Worm (Caenorhabditis elegans): ENCODE data around the gene nucl-1.

Gene nucl-1

ce11 chrIV:8266024-8266949 lies 23.0 kb downstream of the nucl-1 start (continued):
- no peak for TF ChIP-seq attf-3 (GFP tag; conservative IDR thresholded peaks at IDR 0.05)
- no peak for TF ChIP-seq nhr-120 (GFP tag; IDR thresholded peaks at IDR 0.05)
- TF ChIP-seq nhr-80 (tag; optimal IDR thresholded peaks at IDR 0.05): peak; percentile 76
- peak; percentile 36 for TF ChIP-seq tlf-1 (GFP tag; optimal IDR thresholded peaks at IDR 0.05)
- no peak for TF ChIP-seq fkh-3 (tag; optimal IDR thresholded peaks at IDR 0.05)
- no peak for TF ChIP-seq dox-1 (GFP tag; IDR thresholded peaks at IDR 0.05)
- TF ChIP-seq ztf-6 (GFP tag; IDR thresholded peaks at IDR 0.05): no peak
- 0 out of 2 replicates have a peak, but pooled peaks have one; percentile 14 for TF ChIP-seq madf-6 (GFP tag; IDR thresholded peaks at IDR 0.05)
- TF ChIP-seq rcor-1 (GFP tag; IDR thresholded peaks at IDR 0.05): 0 out of 2 replicates have a peak, but pooled peaks have one; percentile 4
- no peak for TF ChIP-seq hsf-1 (GFP tag; IDR thresholded peaks at IDR 0.05)
- TF ChIP-seq xnd-1 (tag; optimal IDR thresholded peaks at IDR 0.05): no peak
- no peak for TF ChIP-seq F52B5.7 (tag; optimal IDR thresholded peaks at IDR 0.05)
- peak; percentile 85 for TF ChIP-seq zfh-2 (GFP tag; conservative IDR thresholded peaks at IDR 0.05)
- TF ChIP-seq B0261.1 (tag; optimal IDR thresholded peaks at IDR 0.05): no peak
- TF ChIP-seq ceh-40 (GFP tag; IDR thresholded peaks at IDR 0.05): 0 out of 2 replicates have a peak, but pooled peaks have one; percentile 65
- TF ChIP-seq bed-1 (GFP tag; IDR thresholded peaks at IDR 0.05): no peak
- TF ChIP-seq pbrm-1 (GFP tag; IDR thresholded peaks at IDR 0.05): peak; percentile 23; the same call in 1 of the 2 replicates
- no peak for TF ChIP-seq zim-3 (tag; optimal IDR thresholded peaks at IDR 0.05)
- no peak for TF ChIP-seq gei-17 (GFP tag; optimal IDR thresholded peaks at IDR 0.05)
- TF ChIP-seq K11D2.4 (GFP tag; IDR thresholded peaks at IDR 0.05): 0 out of 2 replicates have a peak, but pooled peaks have one; percentile 8
- no peak for TF ChIP-seq dpl-1 (GFP tag; optimal IDR thresholded peaks at IDR 0.05)
- no peak for TF ChIP-seq ets-4 (GFP tag; optimal IDR thresholded peaks at IDR 0.05)
- peak; percentile 28 for TF ChIP-seq ztf-22 (GFP tag; optimal IDR thresholded peaks at IDR 0.05)
- TF ChIP-seq pha-4 (tag; optimal IDR thresholded peaks at IDR 0.05): no peak
- TF ChIP-seq hmg-20 (GFP tag; IDR thresholded peaks at IDR 0.05): 0 out of 2 replicates have a peak, but pooled peaks have one; percentile 15
- no peak for TF ChIP-seq B0019.2 (GFP tag; conservative IDR thresholded peaks at IDR 0.05)
- TF ChIP-seq lag-1 (GFP tag; IDR thresholded peaks at IDR 0.05): no peak
- TF ChIP-seq nfyb-1 (GFP tag; IDR thresholded peaks at IDR 0.05): peak; percentile 45
- TF ChIP-seq K12H6.12 (tag; optimal IDR thresholded peaks at IDR 0.05): no peak
- TF ChIP-seq let-607 (tag; optimal IDR thresholded peaks at IDR 0.05): no peak
- no peak for TF ChIP-seq him-1 (tag; optimal IDR thresholded peaks at IDR 0.05)
- TF ChIP-seq ceh-27 (GFP tag; optimal IDR thresholded peaks at IDR 0.05): no peak
- no peak for TF ChIP-seq akir-1 (GFP tag; optimal IDR thresholded peaks at IDR 0.05)
- TF ChIP-seq B0336.3 (GFP tag; IDR thresholded peaks at IDR 0.05): peak; percentile 67
- TF ChIP-seq Y56A3A.18 (GFP tag; IDR thresholded peaks at IDR 0.05): no peak; the same call in 1 of the 2 replicates

ce11 chrIV:8262671-8263070 lies 26.7 kb downstream of the nucl-1 start:
- TF ChIP-seq xnd-1 (tag; optimal IDR thresholded peaks at IDR 0.05) (no peak), K12H6.12 (tag; optimal IDR thresholded peaks at IDR 0.05) (no peak), B0336.3 (GFP tag; IDR thresholded peaks at IDR 0.05) (0 out of 2 replicates have a peak, but pooled peaks have one; percentile 2), nhr-90 (tag; optimal IDR thresholded peaks at IDR 0.05) (peak; percentile 52), F37B4.10 (GFP tag; IDR thresholded peaks at IDR 0.05) (0 out of 2 replicates have a peak, but pooled peaks have one; percentile 4), ztf-28 (GFP tag; IDR thresholded peaks at IDR 0.05) (no peak), repo-1 (tag; optimal IDR thresholded peaks at IDR 0.05) (peak; percentile 65), Y56A3A.18 (GFP tag; IDR thresholded peaks at IDR 0.05) (no peak), hmg-1.2 (GFP tag; IDR thresholded peaks at IDR 0.05) (no peak), F57A8.1 (GFP tag; optimal IDR thresholded peaks at IDR 0.05) (no peak), lin-35 (GFP tag; optimal IDR thresholded peaks at IDR 0.05) (no peak), fkh-3 (tag; optimal IDR thresholded peaks at IDR 0.05) (no peak), madf-3 (GFP tag; IDR thresholded peaks at IDR 0.05) (peak; percentile 60; the same call in 1 of the 2 replicates), mes-4 (tag; optimal IDR thresholded peaks at IDR 0.05) (no peak), hrde-1 (tag; optimal IDR thresholded peaks at IDR 0.05; ENCODE audit: borderline replicate concordance) (no peak), rec-8 (tag; optimal IDR thresholded peaks at IDR 0.05) (no peak), atf-7 (tag; optimal IDR thresholded peaks at IDR 0.05) (peak; percentile 67)

All from whole organism, young adult.